Worm (Caenorhabditis elegans): ENCODE data around the gene F58A4.1.

The F58A4.1 gene

DNA sequence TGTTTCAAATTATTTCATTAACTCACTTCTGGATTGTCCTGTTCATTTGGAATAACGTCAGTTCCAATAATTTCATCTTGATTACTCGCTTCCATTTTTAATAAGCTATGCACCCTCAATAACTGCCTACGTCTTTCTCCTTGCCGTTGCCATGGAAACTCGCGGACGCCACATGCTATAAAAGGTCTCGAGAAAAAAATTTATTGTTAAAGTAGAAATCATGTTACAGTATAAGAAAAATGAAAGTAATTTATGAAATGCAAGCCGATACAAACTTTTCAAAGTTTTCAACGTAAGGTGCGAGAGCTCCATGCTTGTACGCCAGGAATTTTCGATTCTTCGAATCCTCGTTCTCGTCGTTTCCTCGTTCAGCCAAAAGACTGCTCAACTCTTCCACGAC, 13.8 kb downstream of the F58A4.1 start, which contains the start of gene bbs-4:
Gene bbs-4, minus strand, starts transcription at position 101 of the 400 bp plus-strand sequence.
- TF ChIP-seq rcor-1 (GFP tag; IDR thresholded peaks at IDR 0.05) (no peak), F57A8.1 (GFP tag; optimal IDR thresholded peaks at IDR 0.05) (no peak), lin-26 (GFP tag; IDR thresholded peaks at IDR 0.05) (no peak)

DNA sequence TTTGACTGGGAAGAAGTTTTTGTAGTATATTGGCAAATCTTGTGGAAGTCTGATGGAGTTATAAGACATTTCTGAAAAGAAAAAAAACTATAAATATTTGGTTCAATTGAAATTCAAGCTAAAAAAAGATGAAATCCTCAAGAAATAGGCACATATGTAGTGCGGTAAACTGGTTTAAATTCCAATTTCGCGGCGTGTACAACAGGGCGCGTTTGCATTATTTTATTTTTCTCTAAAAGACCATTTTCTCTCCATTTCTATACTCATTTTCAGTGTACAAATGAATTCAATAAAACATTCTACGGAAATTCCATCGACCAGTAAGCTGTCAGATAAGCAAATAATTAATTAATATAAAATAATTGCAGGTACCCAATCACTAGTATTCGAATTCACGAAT, 15.9 kb downstream of the F58A4.1 start, which contains the start of the genes pri-1 and F58A4.6:
Gene pri-1, minus strand, starts transcription at position 71 of the 400 bp plus-strand sequence.
Gene F58A4.6, plus strand, starts transcription at position 272 of the 400 bp plus-strand sequence.
- no peak for TF ChIP-seq ztf-26 (tag; optimal IDR thresholded peaks at IDR 0.05)
- no peak for TF ChIP-seq lag-1 (GFP tag; IDR thresholded peaks at IDR 0.05)
- no peak for TF ChIP-seq dpff-1 (tag; optimal IDR thresholded peaks at IDR 0.05)
- no peak for TF ChIP-seq attf-5 (GFP tag; optimal IDR thresholded peaks at IDR 0.05)
- TF ChIP-seq rcor-1 (GFP tag; IDR thresholded peaks at IDR 0.05) = no peak
- peak; percentile 83 for TF ChIP-seq mcd-1 (GFP tag; IDR thresholded peaks at IDR 0.05)
- no peak for TF ChIP-seq repo-1 (tag; optimal IDR thresholded peaks at IDR 0.05)
- no peak for TF ChIP-seq ceh-40 (GFP tag; IDR thresholded peaks at IDR 0.05)
- no peak for TF ChIP-seq mel-28 (tag; optimal IDR thresholded peaks at IDR 0.05; ENCODE audit: borderline replicate concordance)
- TF ChIP-seq F10E7.11 (tag; optimal IDR thresholded peaks at IDR 0.05) = no peak
- no peak for TF ChIP-seq aptf-3 (GFP tag; IDR thresholded peaks at IDR 0.05)
- TF ChIP-seq D2030.7 (GFP tag; IDR thresholded peaks at IDR 0.05) = peak; percentile 25; the same call in 1 of the 2 replicates
- TF ChIP-seq unc-130 (GFP tag; optimal IDR thresholded peaks at IDR 0.05) = no peak
- TF ChIP-seq ztf-3 (GFP tag; optimal IDR thresholded peaks at IDR 0.05) = no peak
- no peak for TF ChIP-seq ztf-28 (GFP tag; IDR thresholded peaks at IDR 0.05)
- TF ChIP-seq F33H1.4 (GFP tag; IDR thresholded peaks at IDR 0.05) = peak; percentile 30; the same call in 1 of the 2 replicates
- peak; percentile 56 for TF ChIP-seq lin-54 (GFP tag; optimal IDR thresholded peaks at IDR 0.05)
- no peak for TF ChIP-seq ceh-91 (GFP tag; IDR thresholded peaks at IDR 0.05)
- peak; percentile 32 for TF ChIP-seq dpl-1 (GFP tag; optimal IDR thresholded peaks at IDR 0.05)
- TF ChIP-seq efl-1 (GFP tag; optimal IDR thresholded peaks at IDR 0.05) = peak; percentile 73
- TF ChIP-seq C17E4.6 (GFP tag; IDR thresholded peaks at IDR 0.05) = no peak
- TF ChIP-seq mxl-1 (tag; optimal IDR thresholded peaks at IDR 0.05) = no peak
- peak; percentile 19; the same call in 1 of the 2 replicates for TF ChIP-seq madf-8 (GFP tag; conservative IDR thresholded peaks at IDR 0.05)
- TF ChIP-seq cebp-1 (GFP tag; IDR thresholded peaks at IDR 0.05) = no peak
- no peak for TF ChIP-seq cebp-1 (tag; optimal IDR thresholded peaks at IDR 0.05)
- TF ChIP-seq madf-6 (GFP tag; IDR thresholded peaks at IDR 0.05) = peak; percentile 56; the same call in 1 of the 2 replicates
- no peak for TF ChIP-seq athp-1 (tag; optimal IDR thresholded peaks at IDR 0.05)
- no peak for TF ChIP-seq Y95B8A.8 (GFP tag; IDR thresholded peaks at IDR 0.05)
- TF ChIP-seq C06A6.2 (GFP tag; conservative IDR thresholded peaks at IDR 0.05) = no peak
- no peak for TF ChIP-seq Y79H2A.3 (GFP tag; conservative IDR thresholded peaks at IDR 0.05)
- peak; percentile 29 for TF ChIP-seq lsl-1 (GFP tag; optimal IDR thresholded peaks at IDR 0.05)
- TF ChIP-seq zfh-2 (GFP tag; conservative IDR thresholded peaks at IDR 0.05) = no peak
- TF ChIP-seq nfya-1 (tag; optimal IDR thresholded peaks at IDR 0.05; ENCODE audit: borderline replicate concordance, insufficient read depth) = no peak
- TF ChIP-seq ztf-18 (tag; optimal IDR thresholded peaks at IDR 0.05) = peak; percentile 6
- TF ChIP-seq somi-1 (GFP tag; optimal IDR thresholded peaks at IDR 0.05) = no peak

DNA sequence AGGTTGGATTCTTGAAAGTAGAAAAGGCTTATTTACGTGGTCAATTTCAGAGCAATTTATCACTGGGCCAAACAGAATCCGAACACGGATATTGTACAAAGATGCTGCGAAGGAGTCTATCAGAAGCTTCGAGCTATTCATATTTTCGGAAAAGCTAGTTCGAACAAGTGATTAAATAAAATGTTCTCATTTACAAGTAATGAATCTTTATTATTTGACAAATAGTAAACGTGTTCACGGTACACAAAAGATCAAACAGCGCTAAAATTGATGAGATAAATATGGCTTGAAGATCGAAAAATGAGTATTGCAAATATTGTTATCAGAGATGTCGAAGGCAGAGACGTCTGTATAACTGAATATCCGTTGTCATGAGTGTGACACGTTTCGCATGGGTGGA, 16.8 kb downstream of the F58A4.1 start:
- TF ChIP-seq ama-1 (optimal IDR thresholded peaks at IDR 0.05) (no peak), ama-1 (GFP tag; optimal IDR thresholded peaks at IDR 0.05) (peak in 1 of 2 experiments; percentile 21), rcor-1 (GFP tag; IDR thresholded peaks at IDR 0.05) (peak; percentile 26; the same call in 1 of the 2 replicates), nfya-1 (tag; optimal IDR thresholded peaks at IDR 0.05; ENCODE audit: borderline replicate concordance, insufficient read depth) (no peak), mes-4 (tag; optimal IDR thresholded peaks at IDR 0.05) (no peak), T26A5.8 (tag; optimal IDR thresholded peaks at IDR 0.05) (no peak), ceh-79 (tag; optimal IDR thresholded peaks at IDR 0.05) (no peak), sptf-2 (GFP tag; optimal IDR thresholded peaks at IDR 0.05) (no peak), C06A6.2 (GFP tag; conservative IDR thresholded peaks at IDR 0.05) (no peak), zfh-2 (GFP tag; conservative IDR thresholded peaks at IDR 0.05) (no peak), Y56A3A.18 (GFP tag; IDR thresholded peaks at IDR 0.05) (peak; percentile 69; the same call in 1 of the 2 replicates), Y95B8A.8 (GFP tag; IDR thresholded peaks at IDR 0.05) (peak; percentile 58), hsf-1 (GFP tag; IDR thresholded peaks at IDR 0.05) (peak; percentile 84), Y53G8AR.9 (GFP tag; conservative IDR thresholded peaks at IDR 0.05) (peak; percentile 90), B0261.1 (tag; optimal IDR thresholded peaks at IDR 0.05) (no peak), ccch-3 (GFP tag; optimal IDR thresholded peaks at IDR 0.05) (no peak), sea-2 (GFP tag; IDR thresholded peaks at IDR 0.05) (no peak)

Measured in whole organism, young adult.